Worm (Caenorhabditis elegans) whole organism, late embryonic: Measurements from ENCODE around the gene nlf-1.

Experiments used
- ama-1 ChIP-seq: fragments of 150-350 bp; optimal IDR thresholded peaks from 2 replicates; lab custom pipeline; 2014
- ceh-18 ChIP-seq: sonication (generic microtip); optimal IDR thresholded peaks from 2 replicates; lab custom pipeline; 2016; ENCODE audit warnings: missing genetic modification characterization, missing compliant biosample characterization
- ceh-2 ChIP-seq: sonication (generic microtip); optimal IDR thresholded peaks from 2 replicates; lab custom pipeline; 2016; ENCODE audit warnings: missing genotype, missing genetic modification characterization, missing compliant biosample characterization
- ceh-31 ChIP-seq: sonication (generic microtip); optimal IDR thresholded peaks from 2 replicates; lab custom pipeline; 2016; ENCODE audit warnings: missing genetic modification characterization, missing compliant biosample characterization
- ceh-45 ChIP-seq: fragments of 200-800 bp; sonication (Bioruptor generic); IDR thresholded peaks from 2 replicates; pipeline ENCODE4 v1.3.6; 2022; ENCODE audit warnings: missing genetic modification reagents, missing genetic modification characterization, missing compliant biosample characterization
- ceh-9 ChIP-seq: sonication (generic microtip); optimal IDR thresholded peaks from 2 replicates; lab custom pipeline; 2016; ENCODE audit warnings: mild to moderate bottlenecking, missing genetic modification characterization, inconsistent platforms, missing compliant biosample characterization
- dmd-4 ChIP-seq: sonication (generic microtip); optimal IDR thresholded peaks from 2 replicates; lab custom pipeline; 2016; ENCODE audit warnings: borderline replicate concordance, missing genetic modification characterization, missing compliant biosample characterization
- elt-4 ChIP-seq: sonication (generic microtip); optimal IDR thresholded peaks from 2 replicates; lab custom pipeline; 2016; ENCODE audit warnings: missing genetic modification characterization, missing compliant biosample characterization
- fkh-10 ChIP-seq: fragments of 150-350 bp; optimal IDR thresholded peaks from 2 replicates; lab custom pipeline; 2014; ENCODE audit warnings: missing biosample characterization, missing genetic modification reagents, missing genetic modification characterization
- hlh-15 ChIP-seq: sonication (generic microtip); optimal IDR thresholded peaks from 2 replicates; lab custom pipeline; 2016; ENCODE audit warnings: missing genetic modification characterization, missing compliant biosample characterization
- mec-3 ChIP-seq: sonication (generic microtip); optimal IDR thresholded peaks from 2 replicates; lab custom pipeline; 2016; ENCODE audit warnings: borderline replicate concordance, missing genetic modification characterization, missing compliant biosample characterization
- nfya-1 ChIP-seq: sonication (generic microtip); optimal IDR thresholded peaks from 2 replicates; lab custom pipeline; 2017; ENCODE audit warnings: missing genetic modification characterization, mild to moderate bottlenecking, missing compliant biosample characterization, antibody characterized with exemption, moderate library complexity
- pqm-1 ChIP-seq: sonication (generic microtip); optimal IDR thresholded peaks from 2 replicates; lab custom pipeline; 2016; ENCODE audit warnings: missing genetic modification characterization, missing compliant biosample characterization
- tbx-2 ChIP-seq: sonication (generic microtip); optimal IDR thresholded peaks from 2 replicates; lab custom pipeline; 2016; ENCODE audit warnings: missing genetic modification characterization, missing compliant biosample characterization

ce11 chrX:1018586-1018985 is 1.2 kb upstream of the nlf-1 start:
- TF ChIP-seq fkh-10 (GFP tag; lab: Kevin White, UChicago) = peak; percentile 40
- TF ChIP-seq nfya-1 (tag; lab: Kevin White, UChicago) = peak; percentile 9
- no peak for TF ChIP-seq hlh-15 (tag; lab: Kevin White, UChicago)
- no peak for TF ChIP-seq ama-1 (lab: Kevin White, UChicago)
- peak; percentile 40 for TF ChIP-seq tbx-2 (tag; lab: Kevin White, UChicago)
- TF ChIP-seq ceh-18 = peak; percentile 17
- no peak for TF ChIP-seq ceh-9 (tag; lab: Kevin White, UChicago)
- no peak for TF ChIP-seq pqm-1 (tag; lab: Kevin White, UChicago)
- no peak for TF ChIP-seq ceh-2
- no peak for TF ChIP-seq ceh-45 (GFP tag; lab: Robert Waterston, UW)
- TF ChIP-seq mec-3 (tag; lab: Kevin White, UChicago) = no peak
- no peak for TF ChIP-seq dmd-4
- TF ChIP-seq elt-4 = no peak
- peak; percentile 75 for TF ChIP-seq ceh-31 (tag; lab: Kevin White, UChicago)
